Worm (Caenorhabditis elegans) whole organism, L1 larva: Measurements from ENCODE around the gene F10E9.1.

ENCODE experiments used
- F16B12.6 ChIP-seq: fragments of 150-350 bp; optimal IDR thresholded peaks from 2 replicates; lab custom pipeline; 2014; ENCODE audit warnings: missing biosample characterization, missing genetic modification characterization
- ama-1 ChIP-seq: fragments of 150-350 bp; optimal IDR thresholded peaks from 2 replicates; lab custom pipeline; 2014
- ces-1 ChIP-seq: fragments of 150-350 bp; optimal IDR thresholded peaks from 2 replicates; lab custom pipeline; 2014; ENCODE audit warnings: missing biosample characterization, missing genetic modification reagents, missing genetic modification characterization
- tbx-2 ChIP-seq: sonication (generic microtip); optimal IDR thresholded peaks from 2 replicates; lab custom pipeline; 2016; ENCODE audit warnings: missing genetic modification characterization, missing compliant biosample characterization

ce11 chrIII:8299734-8300133, 23.2 kb upstream of the F10E9.1 start:
- no peak for TF ChIP-seq ama-1
- TF ChIP-seq ces-1 (GFP tag; lab: Kevin White, UChicago), result no peak
- no peak for TF ChIP-seq tbx-2 (tag; lab: Kevin White, UChicago)
- TF ChIP-seq F16B12.6 (tag; lab: Kevin White, UChicago), result no peak
